Worm (Caenorhabditis elegans) whole organism, L4 larva: Measurements from ENCODE around the gene str-134.

ENCODE experiments used
- ama-1 ChIP-seq: fragments of 150-350 bp; optimal IDR thresholded peaks from 2 replicates; lab custom pipeline; 2014; ENCODE audit warnings: inconsistent platforms, mixed read lengths
- dpl-1 ChIP-seq: fragments of 150-350 bp; optimal IDR thresholded peaks from 2 replicates; lab custom pipeline; 2014; ENCODE audit warnings: missing biosample characterization, missing genetic modification reagents, missing genetic modification characterization
- fos-1 ChIP-seq: fragments of 150-350 bp; optimal IDR thresholded peaks from 2 replicates; lab custom pipeline; 2014; ENCODE audit warnings: missing biosample characterization, missing genetic modification characterization
- lsy-2 ChIP-seq, 2 experiments: fragments of 150-350 bp in 1 of 2; sonication (generic microtip) in 1 of 2; optimal IDR thresholded peaks; 2 replicates each; lab custom pipeline; 2014 to 2017; ENCODE audit warnings: missing biosample characterization in 2 of 2, missing genetic modification characterization in 2 of 2
- madf-5 ChIP-seq, 2 experiments: fragments of 200-800 bp; sonication (Bioruptor generic); IDR thresholded peaks; 2 replicates each; pipeline ENCODE4 v1.3.6; 2022; ENCODE audit warnings: missing compliant biosample characterization in 2 of 2, missing genetic modification characterization in 2 of 2
- pqm-1 ChIP-seq: sonication (generic microtip); optimal IDR thresholded peaks from 2 replicates; lab custom pipeline; 2017; ENCODE audit warnings: missing biosample characterization, missing genetic modification characterization
- snpc-4 ChIP-seq: fragments of 150-350 bp; optimal IDR thresholded peaks from 2 replicates; lab custom pipeline; 2014; ENCODE audit warnings: missing biosample characterization, missing genetic modification characterization
- spr-1 ChIP-seq: sonication (generic microtip); optimal IDR thresholded peaks from 2 replicates; lab custom pipeline; 2016; ENCODE audit warnings: mild to moderate bottlenecking, missing genetic modification characterization, missing compliant biosample characterization
- zip-2 ChIP-seq: fragments of 150-350 bp; optimal IDR thresholded peaks from 2 replicates; lab custom pipeline; 2014; ENCODE audit warnings: missing biosample characterization, missing genetic modification characterization

DNA sequence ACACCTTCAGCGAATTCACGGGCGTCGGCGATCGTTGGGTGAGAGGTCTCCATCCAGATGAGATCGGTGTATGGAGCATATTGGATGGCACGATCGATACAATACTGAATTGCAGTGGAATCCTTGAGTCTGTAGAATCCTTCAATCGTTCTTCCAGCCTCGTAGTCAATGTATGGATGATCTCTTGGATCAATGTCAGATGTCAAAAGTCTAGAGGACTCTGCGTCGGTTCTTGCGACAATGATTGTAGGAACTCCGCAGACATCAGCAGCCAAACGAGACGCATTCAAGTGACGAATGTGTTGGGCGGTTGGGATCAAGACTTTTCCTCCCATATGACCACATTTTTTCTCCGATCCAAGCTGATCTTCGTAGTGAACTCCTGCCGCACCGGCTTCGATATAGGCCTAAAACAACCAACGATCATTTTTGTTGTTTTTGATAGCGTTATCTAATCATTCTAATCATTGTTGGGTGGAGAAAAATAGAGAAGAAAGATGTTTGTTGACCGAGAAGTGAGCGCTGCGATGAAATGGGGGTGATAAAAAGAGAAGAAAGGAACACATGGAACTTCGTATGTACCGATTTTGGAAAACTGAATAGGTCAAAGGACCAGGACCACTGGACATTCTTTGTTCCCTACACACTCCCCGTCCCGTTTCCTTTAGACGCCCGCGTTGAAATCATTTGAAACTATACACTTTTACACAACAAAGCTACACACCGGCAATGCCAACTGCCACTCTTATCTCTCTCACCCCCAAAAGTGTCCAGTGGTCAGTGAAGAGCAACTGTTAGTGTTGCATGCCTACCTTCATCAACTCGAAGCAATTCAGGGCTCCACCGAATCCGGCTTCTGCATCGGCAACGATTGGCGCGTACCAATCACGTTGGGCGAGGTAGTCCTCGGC, 16.6 kb upstream of the str-134 start:
- peak; percentile 15 for TF ChIP-seq zip-2 (tag; lab: Kevin White, UChicago)
- TF ChIP-seq fos-1 (tag; lab: Kevin White, UChicago): no peak
- TF ChIP-seq ama-1 (lab: Kevin White, UChicago): peak; percentile 89
- TF ChIP-seq madf-5 (GFP tag; IDR thresholded peaks at IDR 0.05; lab: Robert Waterston, UW): no peak; a peak in 1 of 4 replicates
- no peak for TF ChIP-seq dpl-1 (GFP tag; lab: Kevin White, UChicago)
- TF ChIP-seq pqm-1 (tag; lab: Kevin White, UChicago): peak; percentile 44
- TF ChIP-seq snpc-4 (tag; lab: Kevin White, UChicago): no peak
- no peak for TF ChIP-seq spr-1
- TF ChIP-seq lsy-2 (tag; optimal IDR thresholded peaks at IDR 0.05; lab: Kevin White, UChicago): no peak
